Worm (Caenorhabditis elegans) whole organism, L1 larva: Measurements from ENCODE around the gene pbo-4.

Experiments
- F16B12.6 ChIP-seq: fragments of 150-350 bp; optimal IDR thresholded peaks from 2 replicates; lab custom pipeline; 2014; ENCODE audit warnings: missing biosample characterization, missing genetic modification characterization
- ceh-63 ChIP-seq: fragments of 200-800 bp; sonication (Bioruptor generic); optimal IDR thresholded peaks from 2 replicates; lab custom pipeline; 2018; ENCODE audit warnings: mild to moderate bottlenecking, missing genetic modification characterization, missing compliant biosample characterization
- ceh-82 ChIP-seq, 3 experiments: fragments of 150-350 bp in 1 of 3; sonication (generic microtip) in 2 of 3; optimal IDR thresholded peaks; 2 replicates each; lab custom pipeline; 2014 to 2017; ENCODE audit warnings: missing biosample characterization in 3 of 3, missing genetic modification characterization in 3 of 3
- lin-35 ChIP-seq, 2 experiments: fragments of 150-350 bp; optimal IDR thresholded peaks; 2 replicates each; lab custom pipeline; 2014; ENCODE audit warnings: missing biosample characterization in 2 of 2, missing genetic modification characterization in 2 of 2, missing genetic modification reagents in 2 of 2

- TF ChIP-seq lin-35 (GFP tag; optimal IDR thresholded peaks at IDR 0.05; lab: Kevin White, UChicago) (no peak), ceh-82 (tag; optimal IDR thresholded peaks at IDR 0.05; lab: Kevin White, UChicago) (no peak), ceh-63 (GFP tag; lab: Kevin White, UChicago) (no peak), F16B12.6 (tag; lab: Kevin White, UChicago) (no peak)
Observed at ce11 chrX:10933308-10934014, 20.5 kb upstream of the pbo-4 start.
